Worm (Caenorhabditis elegans): ENCODE results near the gene C12D8.13.

Gene C12D8.13

DNA sequence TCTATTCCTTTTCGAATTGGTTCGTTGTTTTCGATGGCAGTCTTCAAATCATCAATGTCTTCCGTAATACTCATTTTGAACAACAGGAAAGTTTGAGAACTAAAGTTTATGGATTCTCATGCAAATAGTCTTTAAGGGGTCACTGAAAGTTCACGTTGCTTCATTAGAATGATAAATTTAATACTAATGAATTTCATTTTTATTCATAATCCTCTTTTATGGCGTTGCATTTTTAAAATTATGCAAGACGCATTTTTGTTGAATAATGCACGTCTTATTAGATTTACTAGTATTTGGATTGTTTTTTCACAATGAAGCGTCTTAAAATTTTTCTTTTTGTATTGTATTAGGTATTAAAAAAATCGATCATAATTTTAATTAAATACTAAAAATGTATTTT, 22.6 kb upstream of the C12D8.13 start, which contains the start of gene C12D8.9:
C12D8.9 (minus strand) TSS at position 101 of the 400 bp plus-strand sequence.
- TF ChIP-seq unc-62 (GFP tag; optimal IDR thresholded peaks at IDR 0.05 in 1 of 2) (peak in 1 of 2 experiments; percentile 24), unc-62 (tag; optimal IDR thresholded peaks at IDR 0.05) (no peak), lsy-2 (tag; optimal IDR thresholded peaks at IDR 0.05) (no peak)

DNA sequence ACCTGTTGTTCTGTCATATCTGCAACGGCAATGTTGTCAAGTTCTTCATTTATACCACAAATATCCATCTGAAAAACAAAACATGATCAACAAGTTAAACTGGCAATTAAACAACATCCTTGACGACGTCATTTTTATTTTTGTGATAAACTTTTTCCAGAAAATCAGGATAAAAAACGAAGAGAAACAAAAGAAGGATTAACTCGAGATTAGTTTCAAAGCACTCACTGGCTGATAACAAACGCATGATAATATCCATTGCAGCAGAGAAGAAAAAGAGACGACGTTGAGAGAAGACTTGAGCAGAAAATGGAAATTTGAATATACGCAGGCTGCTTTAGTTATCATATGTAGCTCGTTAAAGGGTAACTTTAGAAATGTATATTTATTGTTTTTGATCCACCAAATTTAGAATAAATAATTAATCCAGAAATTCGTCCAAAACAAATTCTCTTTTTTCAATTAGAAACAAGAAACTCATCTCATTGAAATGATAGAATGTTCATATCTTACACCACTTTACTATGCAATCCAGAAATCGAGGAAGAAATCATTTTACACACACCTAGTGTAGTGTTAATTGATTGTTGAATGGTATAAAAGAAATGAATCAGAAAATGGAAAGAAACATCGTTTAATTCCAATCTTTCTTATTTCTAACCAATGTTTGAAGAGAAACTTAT, 20.8 kb upstream of the C12D8.13 start, which contains the start of the genes C12D8.21 and col-148:
C12D8.21 (minus strand) TSS at position 68 of the 683 bp plus-strand sequence.
col-148 (plus strand) TSS at position 633 of the 683 bp plus-strand sequence.
- peak; percentile 2 for TF ChIP-seq aha-1 (tag)
- no peak for TF ChIP-seq ztf-11 (tag; optimal IDR thresholded peaks at IDR 0.05)
- TF ChIP-seq hmg-1.1 (GFP tag; IDR thresholded peaks at IDR 0.05): no peak

DNA sequence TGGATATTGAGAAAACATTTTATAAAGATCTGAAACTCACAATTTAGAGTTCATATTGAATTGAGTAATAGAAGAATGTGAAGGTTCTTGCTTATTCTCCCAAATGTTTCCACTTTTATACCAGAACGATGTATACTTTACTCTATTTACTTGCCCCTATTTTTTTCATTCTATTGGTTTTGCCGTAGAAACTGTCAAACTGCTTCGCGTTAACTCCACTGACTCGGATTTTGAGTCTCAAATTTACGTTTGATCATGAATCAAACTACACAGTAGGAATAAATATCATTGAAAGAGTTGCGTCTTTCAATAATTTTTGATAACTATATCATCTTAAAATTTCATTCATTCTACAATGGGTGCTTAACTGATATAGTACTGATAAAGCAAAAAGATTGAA, 19.4 kb upstream of the C12D8.13 start, which contains the start of gene fipr-8:
fipr-8 (minus strand) TSS at position 101 of the 400 bp plus-strand sequence.
- TF ChIP-seq lin-39 (tag; optimal IDR thresholded peaks at IDR 0.05) (no peak), nhr-77 (tag; optimal IDR thresholded peaks at IDR 0.05) (no peak), ceh-62 (tag; optimal IDR thresholded peaks at IDR 0.05) (no peak), lin-38 (GFP tag; IDR thresholded peaks at IDR 0.05) (no peak), hif-1 (tag; optimal IDR thresholded peaks at IDR 0.05) (no peak), dmd-6 (GFP tag; IDR thresholded peaks at IDR 0.05) (no peak), mdt-29 (GFP tag; IDR thresholded peaks at IDR 0.05) (no peak), dmd-9 (GFP tag; IDR thresholded peaks at IDR 0.05) (no peak), unc-62 (GFP tag; optimal IDR thresholded peaks at IDR 0.05 in 1 of 2) (no peak), unc-62 (tag; optimal IDR thresholded peaks at IDR 0.05) (no peak), fos-1 (tag; optimal IDR thresholded peaks at IDR 0.05) (no peak), nhr-28 (tag; optimal IDR thresholded peaks at IDR 0.05) (no peak), ctbp-1 (GFP tag; IDR thresholded peaks at IDR 0.05) (no peak), hlh-30 (tag; optimal IDR thresholded peaks at IDR 0.05; ENCODE audit: insufficient read depth) (no peak), ces-1 (GFP tag; optimal IDR thresholded peaks at IDR 0.05) (no peak), spr-3 (GFP tag; optimal IDR thresholded peaks at IDR 0.05) (no peak), lin-1 (GFP tag; IDR thresholded peaks at IDR 0.05) (no peak), lin-15B (tag; optimal IDR thresholded peaks at IDR 0.05) (no peak), nhr-237 (tag; optimal IDR thresholded peaks at IDR 0.05) (no peak), madf-9 (GFP tag; conservative IDR thresholded peaks at IDR 0.05) (no peak)

DNA sequence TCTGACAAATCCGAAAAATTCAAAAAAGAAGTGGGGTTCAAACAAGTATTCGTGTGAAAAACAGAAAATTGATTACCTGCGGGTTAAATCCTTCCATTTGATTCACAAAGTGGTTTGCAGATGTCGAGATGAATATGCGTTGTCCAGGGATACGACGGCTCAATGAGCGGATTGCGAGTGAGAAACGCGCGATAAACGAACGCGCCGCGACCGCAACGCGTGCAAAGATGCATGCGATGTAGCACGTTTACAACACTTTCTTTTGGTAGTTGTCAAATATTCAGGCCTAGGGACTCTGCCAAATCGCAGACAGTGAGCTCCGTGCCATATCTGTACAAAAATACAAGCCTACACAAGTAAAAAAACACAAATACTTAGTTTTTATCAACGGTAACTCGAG, 18.2 kb upstream of the C12D8.13 start, which contains the start of gene fubl-1:
fubl-1 (minus strand) TSS at position 202 of the 400 bp plus-strand sequence.
- peak; percentile 40; the same call in 1 of the 2 replicates for TF ChIP-seq Y48G9A.11 (GFP tag; IDR thresholded peaks at IDR 0.05)
- no peak for TF ChIP-seq R02D3.7 (tag; optimal IDR thresholded peaks at IDR 0.05)
- peak; percentile 75 for TF ChIP-seq ama-1 (optimal IDR thresholded peaks at IDR 0.05)
- peak in 1 of 2 experiments; percentile 19 for TF ChIP-seq lsy-2 (tag; optimal IDR thresholded peaks at IDR 0.05)
- peak; percentile 70 for TF ChIP-seq lin-38 (GFP tag; IDR thresholded peaks at IDR 0.05)
- TF ChIP-seq aha-1 (tag): peak; percentile 82
- peak in 1 of 2 experiments; percentile 28 for TF ChIP-seq unc-62 (GFP tag; optimal IDR thresholded peaks at IDR 0.05 in 1 of 2)
- no peak for TF ChIP-seq unc-62 (tag; optimal IDR thresholded peaks at IDR 0.05)
- peak; percentile 39; the same call in 1 of the 2 replicates for TF ChIP-seq vab-7 (GFP tag; IDR thresholded peaks at IDR 0.05)
- peak; percentile 14 for TF ChIP-seq dpl-1 (GFP tag; optimal IDR thresholded peaks at IDR 0.05)
- TF ChIP-seq nhr-111 (GFP tag; optimal IDR thresholded peaks at IDR 0.05): no peak
- peak; percentile 56 for TF ChIP-seq mes-2 (tag; optimal IDR thresholded peaks at IDR 0.05; ENCODE audit: poor library complexity, severe bottlenecking)
- no peak for TF ChIP-seq snpc-1.2 (GFP tag; IDR thresholded peaks at IDR 0.05)
- no peak for TF ChIP-seq lin-39 (tag; optimal IDR thresholded peaks at IDR 0.05)
